Worm (Caenorhabditis elegans): ENCODE data around the gene F19G12.11.

The F19G12.11 gene

DNA sequence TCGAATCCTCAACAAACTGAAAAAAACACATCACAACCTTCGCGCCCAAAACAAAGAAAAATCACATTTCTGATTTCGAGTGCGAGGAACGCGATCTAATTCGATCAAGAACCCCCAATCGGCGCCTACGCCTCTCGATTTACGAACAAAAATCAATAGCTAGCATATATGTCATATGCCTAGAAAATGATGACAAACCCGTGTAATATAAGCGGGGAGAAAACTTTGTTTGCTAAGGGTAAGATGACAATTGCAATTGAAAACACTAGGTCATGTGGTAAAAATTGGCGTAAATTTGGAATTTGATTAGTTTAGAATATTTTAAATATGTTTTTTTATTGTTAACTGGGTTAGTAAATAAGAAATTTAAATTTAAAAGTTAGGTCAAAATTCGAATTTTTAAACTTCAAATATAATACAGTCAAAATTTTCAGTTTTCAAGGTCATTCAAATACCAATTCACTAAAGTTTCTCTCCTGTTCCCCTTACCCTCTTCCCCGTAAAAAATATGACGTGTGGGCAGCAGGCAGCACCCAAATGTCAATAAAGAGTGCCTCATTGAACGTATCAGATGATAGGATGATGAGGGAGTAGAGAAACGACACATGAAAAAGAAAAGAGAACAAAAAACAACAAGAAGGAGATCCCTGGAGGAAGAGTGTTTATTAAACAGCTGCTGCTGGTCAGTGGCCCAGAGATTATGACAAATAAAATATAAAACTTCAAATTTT, 30.2 kb upstream of the F19G12.11 start (continued):
- TF ChIP-seq nhr-111 (GFP tag; optimal IDR thresholded peaks at IDR 0.05): no peak
- no peak for TF ChIP-seq nhr-102 (tag; optimal IDR thresholded peaks at IDR 0.05)
- TF ChIP-seq pqm-1 (tag; optimal IDR thresholded peaks at IDR 0.05): peak; percentile 25
- peak; percentile 26 for TF ChIP-seq nhr-6 (tag; optimal IDR thresholded peaks at IDR 0.05)
- peak in 1 of 2 experiments; percentile 85 for TF ChIP-seq daf-16 (GFP tag; optimal IDR thresholded peaks at IDR 0.05)
- TF ChIP-seq daf-16 (tag; optimal IDR thresholded peaks at IDR 0.05): peak; percentile 53
- TF ChIP-seq nhr-11 (tag; optimal IDR thresholded peaks at IDR 0.05): peak; percentile 40
- TF ChIP-seq aha-1 (tag): peak; percentile 92
- no peak for TF ChIP-seq dmd-8 (GFP tag; IDR thresholded peaks at IDR 0.05)
- peak; percentile 65 for TF ChIP-seq nhr-28 (tag; optimal IDR thresholded peaks at IDR 0.05)
- TF ChIP-seq rbr-2 (tag; optimal IDR thresholded peaks at IDR 0.05): no peak
- TF ChIP-seq unc-62 (GFP tag; optimal IDR thresholded peaks at IDR 0.05 in 1 of 2): peak in 1 of 2 experiments; percentile 90
- no peak for TF ChIP-seq unc-62 (tag; optimal IDR thresholded peaks at IDR 0.05)
- TF ChIP-seq hif-1 (tag; optimal IDR thresholded peaks at IDR 0.05): peak in 1 of 2 experiments; percentile 36
- peak; percentile 62 for TF ChIP-seq mes-2 (tag; optimal IDR thresholded peaks at IDR 0.05; ENCODE audit: poor library complexity, severe bottlenecking)
- TF ChIP-seq pha-4 (GFP tag; IDR thresholded peaks at IDR 0.05): no peak
- TF ChIP-seq pha-4 (tag; optimal IDR thresholded peaks at IDR 0.05): peak; percentile 98
- TF ChIP-seq mxl-2 (GFP tag; conservative IDR thresholded peaks at IDR 0.05): 0 out of 2 replicates have a peak, but pooled peaks have one; percentile 21
- peak; percentile 68 for TF ChIP-seq mep-1 (tag; optimal IDR thresholded peaks at IDR 0.05)
- peak; percentile 44 for TF ChIP-seq nhr-48 (tag; optimal IDR thresholded peaks at IDR 0.05)
- peak; percentile 86 for TF ChIP-seq hlh-11 (tag; optimal IDR thresholded peaks at IDR 0.05)

DNA sequence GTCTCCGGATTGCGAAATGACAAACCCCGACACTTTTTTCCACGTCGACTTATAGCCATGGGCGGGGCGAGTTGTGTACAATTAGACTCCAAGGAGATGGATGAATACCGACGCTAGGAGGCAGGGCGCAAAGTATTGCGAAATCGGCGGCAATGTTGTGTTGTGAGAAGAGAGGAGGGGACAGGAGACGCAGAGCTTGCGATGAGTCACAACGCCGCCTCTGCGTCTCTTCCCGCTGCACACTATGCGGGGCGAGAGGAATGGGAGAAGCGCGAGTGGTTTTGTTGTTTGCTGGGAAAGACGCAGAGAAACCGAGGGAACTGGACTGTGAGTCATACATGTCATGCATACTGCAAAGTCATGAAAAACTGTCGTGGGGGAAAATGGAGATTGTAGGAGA, 28.1 kb upstream of the F19G12.11 start:
- TF ChIP-seq nhr-77 (tag; optimal IDR thresholded peaks at IDR 0.05): peak; percentile 91
- peak; percentile 88 for TF ChIP-seq T26A8.4 (GFP tag; IDR thresholded peaks at IDR 0.05)
- no peak for TF ChIP-seq ztf-11 (tag; optimal IDR thresholded peaks at IDR 0.05)
- no peak for TF ChIP-seq daf-12 (tag; optimal IDR thresholded peaks at IDR 0.05)
- TF ChIP-seq fos-1 (tag; optimal IDR thresholded peaks at IDR 0.05): peak; percentile 100
- TF ChIP-seq ZK337.2 (GFP tag; IDR thresholded peaks at IDR 0.05): no peak
- peak; percentile 93 for TF ChIP-seq mxl-3 (GFP tag; optimal IDR thresholded peaks at IDR 0.05)
- peak; percentile 93 for TF ChIP-seq rbr-2 (tag; optimal IDR thresholded peaks at IDR 0.05)
- peak; percentile 88 for TF ChIP-seq nhr-25 (tag; optimal IDR thresholded peaks at IDR 0.05; ENCODE audit: borderline replicate concordance, insufficient read depth)
- peak; percentile 41 for TF ChIP-seq dpl-1 (GFP tag; optimal IDR thresholded peaks at IDR 0.05)
- 0 out of 2 replicates have a peak, but pooled peaks have one; percentile 27 for TF ChIP-seq mdt-29 (GFP tag; IDR thresholded peaks at IDR 0.05)
- peak; percentile 73 for TF ChIP-seq ztf-7 (tag; optimal IDR thresholded peaks at IDR 0.05)
- peak in 1 of 2 experiments; percentile 97 for TF ChIP-seq unc-62 (GFP tag; optimal IDR thresholded peaks at IDR 0.05 in 1 of 2)
- no peak for TF ChIP-seq unc-62 (tag; optimal IDR thresholded peaks at IDR 0.05)
- peak; percentile 28 for TF ChIP-seq snpc-4 (tag; optimal IDR thresholded peaks at IDR 0.05)
- no peak for TF ChIP-seq ZK546.5 (tag; optimal IDR thresholded peaks at IDR 0.05)
- TF ChIP-seq ceh-62 (tag; optimal IDR thresholded peaks at IDR 0.05): no peak
- TF ChIP-seq nhr-111 (GFP tag; optimal IDR thresholded peaks at IDR 0.05): no peak
- TF ChIP-seq gei-8 (GFP tag; optimal IDR thresholded peaks at IDR 0.05): peak; percentile 60
- no peak for TF ChIP-seq R02D3.7 (tag; optimal IDR thresholded peaks at IDR 0.05)
- TF ChIP-seq zip-2 (tag; optimal IDR thresholded peaks at IDR 0.05): peak; percentile 99
- TF ChIP-seq php-3 (GFP tag; IDR thresholded peaks at IDR 0.05): peak; percentile 77
- no peak for TF ChIP-seq snpc-1.2 (GFP tag; IDR thresholded peaks at IDR 0.05)
- peak; percentile 90 for TF ChIP-seq nhr-48 (tag; optimal IDR thresholded peaks at IDR 0.05)
- TF ChIP-seq Y105C5A.15 (GFP tag; IDR thresholded peaks at IDR 0.05): 0 out of 2 replicates have a peak, but pooled peaks have one; percentile 45
- peak; percentile 64 for TF ChIP-seq duxl-1 (tag; optimal IDR thresholded peaks at IDR 0.05; ENCODE audit: poor library complexity)
- no peak for TF ChIP-seq ces-1 (GFP tag; optimal IDR thresholded peaks at IDR 0.05)
- TF ChIP-seq tra-1 (GFP tag; IDR thresholded peaks at IDR 0.05): peak; percentile 84
- peak; percentile 42; the same call in 1 of the 2 replicates for TF ChIP-seq lin-29 (GFP tag; IDR thresholded peaks at IDR 0.05)
- no peak for TF ChIP-seq sdz-12 (GFP tag; optimal IDR thresholded peaks at IDR 0.05)
- peak; percentile 96 for TF ChIP-seq dmd-6 (GFP tag; IDR thresholded peaks at IDR 0.05)
- TF ChIP-seq ctbp-1 (GFP tag; IDR thresholded peaks at IDR 0.05): peak; percentile 67
- TF ChIP-seq aha-1 (tag): peak; percentile 99
- TF ChIP-seq pha-4 (GFP tag; IDR thresholded peaks at IDR 0.05): peak; percentile 93
- TF ChIP-seq pha-4 (tag; optimal IDR thresholded peaks at IDR 0.05): peak; percentile 82
- no peak for TF ChIP-seq Y5F2A.4 (GFP tag; optimal IDR thresholded peaks at IDR 0.05)
